Fruit fly (Drosophila melanogaster): Measurements from ENCODE around the gene enc.

DNA sequence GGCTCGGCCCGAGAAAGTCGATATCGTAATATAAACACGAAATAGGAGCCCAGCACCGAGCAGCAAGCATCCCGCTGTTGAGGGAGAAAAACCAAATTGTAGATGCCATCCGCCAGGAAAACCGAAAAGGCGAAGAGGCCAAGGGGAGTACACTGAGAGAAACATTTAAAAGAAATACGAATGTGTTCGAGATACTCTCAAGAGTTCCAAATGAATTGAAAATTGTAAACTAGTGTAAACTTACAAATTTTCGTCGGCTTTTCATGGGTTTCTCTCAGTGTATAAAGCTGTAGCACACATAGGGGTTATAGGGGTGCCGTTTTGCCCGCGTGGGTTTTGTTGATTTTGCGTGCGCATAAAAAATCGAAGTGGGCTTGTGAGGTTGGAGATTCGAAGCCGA, 15.8 kb upstream of the enc start:
- TF ChIP-seq lola (GFP tag; optimal IDR thresholded peaks at IDR 0.05) (no peak), sage (GFP tag; optimal IDR thresholded peaks at IDR 0.05) (no peak), Dif (GFP tag; optimal IDR thresholded peaks at IDR 0.05; ENCODE audit: partially characterized antibody) (no peak), Myc (optimal IDR thresholded peaks at IDR 0.05) (no peak)
